Worm (Caenorhabditis elegans) whole organism, mixed stage, embryonic: ENCODE results near the gene F47C12.6.

Experiments used
- ceh-39 ChIP-seq: fragments of 150-350 bp; optimal IDR thresholded peaks from 2 replicates; lab custom pipeline; 2014; ENCODE audit warnings: missing biosample characterization, missing genetic modification characterization
- ces-1 ChIP-seq: fragments of 150-350 bp; optimal IDR thresholded peaks from 2 replicates; lab custom pipeline; 2014; ENCODE audit warnings: missing biosample characterization, missing genetic modification reagents, missing genetic modification characterization
- nhr-237 ChIP-seq: fragments of 150-350 bp; optimal IDR thresholded peaks from 2 replicates; lab custom pipeline; 2014; ENCODE audit warnings: missing biosample characterization, missing genetic modification characterization
- nhr-76 ChIP-seq: sonication (generic microtip); optimal IDR thresholded peaks from 2 replicates; lab custom pipeline; 2017; ENCODE audit warnings: missing biosample characterization, missing genetic modification characterization
- unc-62 ChIP-seq: fragments of 150-350 bp; optimal IDR thresholded peaks from 2 replicates; lab custom pipeline; 2014; ENCODE audit warnings: missing biosample characterization, missing genetic modification reagents, missing genetic modification characterization

DNA sequence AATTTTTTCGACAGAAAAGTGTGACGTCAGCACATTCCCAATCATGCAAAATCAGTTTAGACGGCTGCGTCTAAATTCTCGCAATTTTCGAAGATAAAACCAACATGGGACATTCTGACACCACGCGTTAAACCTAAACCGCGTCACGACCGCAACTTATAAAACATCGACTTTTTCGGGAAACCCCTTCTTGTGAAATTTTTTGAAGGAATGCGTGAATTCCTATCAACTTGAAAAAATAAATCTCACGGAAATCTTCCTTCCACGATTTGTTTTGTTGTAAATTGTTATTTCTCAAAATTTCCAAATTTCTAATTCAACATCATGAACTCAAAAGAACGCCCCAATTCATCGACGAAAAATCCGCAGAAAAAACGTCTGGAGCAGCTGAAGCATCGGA lies 46.8 kb upstream of the F47C12.6 start, which contains the start of gene F35F11.2:
- TF ChIP-seq nhr-76 (tag; lab: Kevin White, UChicago) (no peak), unc-62 (no peak), ceh-39 (tag; lab: Kevin White, UChicago) (no peak), nhr-237 (tag; lab: Kevin White, UChicago) (no peak), ces-1 (GFP tag; lab: Kevin White, UChicago) (no peak)
